Worm (Caenorhabditis elegans): ENCODE measurements around the gene prp-3.

- TF ChIP-seq W03F9.2 (tag; optimal IDR thresholded peaks at IDR 0.05): no peak
- TF ChIP-seq him-1 (tag; optimal IDR thresholded peaks at IDR 0.05): no peak
- no peak for TF ChIP-seq dao-5 (tag; optimal IDR thresholded peaks at IDR 0.05)
Observed at ce11 chrIII:10381473-10381872, 46.3 kb downstream of the prp-3 start, which contains the start of gene C38H2.2.

All from whole organism, L4/young adult.